Worm (Caenorhabditis elegans): ENCODE measurements around the gene memo-1.

Gene memo-1

ce11 chrV:7824138-7824537, 22.8 kb downstream of the memo-1 start:
- TF ChIP-seq ztf-23 (GFP tag; IDR thresholded peaks at IDR 0.05): no peak
- TF ChIP-seq ztf-29 (GFP tag; IDR thresholded peaks at IDR 0.05): no peak
- no peak for TF ChIP-seq ref-1 (GFP tag; conservative IDR thresholded peaks at IDR 0.05)
- TF ChIP-seq tab-1 (GFP tag; IDR thresholded peaks at IDR 0.05): no peak

ce11 chrV:7822655-7823054, 24.3 kb downstream of the memo-1 start:
- TF ChIP-seq med-1 (GFP tag; optimal IDR thresholded peaks at IDR 0.05; ENCODE audit: insufficient read depth): no peak
- TF ChIP-seq flt-1 (GFP tag; IDR thresholded peaks at IDR 0.05): no peak
- TF ChIP-seq ztf-29 (GFP tag; IDR thresholded peaks at IDR 0.05): no peak
- no peak for TF ChIP-seq cog-1 (tag; optimal IDR thresholded peaks at IDR 0.05)
- TF ChIP-seq tab-1 (GFP tag; IDR thresholded peaks at IDR 0.05): no peak
- TF ChIP-seq ztf-23 (GFP tag; IDR thresholded peaks at IDR 0.05): no peak
- no peak for TF ChIP-seq ref-1 (GFP tag; conservative IDR thresholded peaks at IDR 0.05)
- TF ChIP-seq klf-2 (GFP tag; conservative IDR thresholded peaks at IDR 0.05): no peak
- no peak for TF ChIP-seq T22C8.4 (GFP tag; IDR thresholded peaks at IDR 0.05)

- no peak for TF ChIP-seq T22C8.4 (GFP tag; IDR thresholded peaks at IDR 0.05)
- TF ChIP-seq tab-1 (GFP tag; IDR thresholded peaks at IDR 0.05): no peak
These were observed 26.7 kb downstream of the memo-1 start, which contains the start of gene lbp-4 for ce11 chrV:7820270-7820669. lbp-4 (plus strand) TSS chrV:7820578.

- TF ChIP-seq cog-1 (tag; optimal IDR thresholded peaks at IDR 0.05) (no peak), ztf-23 (GFP tag; IDR thresholded peaks at IDR 0.05) (no peak), ztf-29 (GFP tag; IDR thresholded peaks at IDR 0.05) (no peak), klf-2 (GFP tag; conservative IDR thresholded peaks at IDR 0.05) (no peak), flt-1 (GFP tag; IDR thresholded peaks at IDR 0.05) (no peak), T22C8.4 (GFP tag; IDR thresholded peaks at IDR 0.05) (no peak), tab-1 (GFP tag; IDR thresholded peaks at IDR 0.05) (no peak), ref-1 (GFP tag; conservative IDR thresholded peaks at IDR 0.05) (no peak), med-1 (GFP tag; optimal IDR thresholded peaks at IDR 0.05; ENCODE audit: insufficient read depth) (no peak)
These were observed 27.4 kb downstream of the memo-1 start for ce11 chrV:7819585-7819984.

ce11 chrV:7816486-7816885, 30.5 kb downstream of the memo-1 start:
- TF ChIP-seq klf-2 (GFP tag; conservative IDR thresholded peaks at IDR 0.05) (no peak), tab-1 (GFP tag; IDR thresholded peaks at IDR 0.05) (no peak), med-1 (GFP tag; optimal IDR thresholded peaks at IDR 0.05; ENCODE audit: insufficient read depth) (no peak), cog-1 (tag; optimal IDR thresholded peaks at IDR 0.05) (no peak), ztf-23 (GFP tag; IDR thresholded peaks at IDR 0.05) (no peak), ztf-29 (GFP tag; IDR thresholded peaks at IDR 0.05) (no peak), flt-1 (GFP tag; IDR thresholded peaks at IDR 0.05) (no peak), T22C8.4 (GFP tag; IDR thresholded peaks at IDR 0.05) (no peak), ref-1 (GFP tag; conservative IDR thresholded peaks at IDR 0.05) (no peak)

- TF ChIP-seq med-1 (GFP tag; optimal IDR thresholded peaks at IDR 0.05; ENCODE audit: insufficient read depth) (no peak), flt-1 (GFP tag; IDR thresholded peaks at IDR 0.05) (no peak), cog-1 (tag; optimal IDR thresholded peaks at IDR 0.05) (no peak), klf-2 (GFP tag; conservative IDR thresholded peaks at IDR 0.05) (no peak), ref-1 (GFP tag; conservative IDR thresholded peaks at IDR 0.05) (no peak), tab-1 (GFP tag; IDR thresholded peaks at IDR 0.05) (no peak), T22C8.4 (GFP tag; IDR thresholded peaks at IDR 0.05) (no peak), ztf-29 (GFP tag; IDR thresholded peaks at IDR 0.05) (no peak), ztf-23 (GFP tag; IDR thresholded peaks at IDR 0.05) (no peak)
These were observed 32.4 kb downstream of the memo-1 start, which contains the start of gene ZK742.6 for ce11 chrV:7814601-7815000. ZK742.6 (minus strand) TSS chrV:7814942.

ce11 chrV:7811758-7812157, 35.2 kb downstream of the memo-1 start, which contains the start of gene ZK742.4:
ZK742.4 (minus strand) TSS chrV:7811792.
- TF ChIP-seq T22C8.4 (GFP tag; IDR thresholded peaks at IDR 0.05) (no peak), ztf-23 (GFP tag; IDR thresholded peaks at IDR 0.05) (no peak), ref-1 (GFP tag; conservative IDR thresholded peaks at IDR 0.05) (no peak), tab-1 (GFP tag; IDR thresholded peaks at IDR 0.05) (no peak), klf-2 (GFP tag; conservative IDR thresholded peaks at IDR 0.05) (no peak), med-1 (GFP tag; optimal IDR thresholded peaks at IDR 0.05; ENCODE audit: insufficient read depth) (no peak), cog-1 (tag; optimal IDR thresholded peaks at IDR 0.05) (no peak), flt-1 (GFP tag; IDR thresholded peaks at IDR 0.05) (no peak), ztf-29 (GFP tag; IDR thresholded peaks at IDR 0.05) (no peak)

ce11 chrV:7810591-7810990, 36.4 kb downstream of the memo-1 start:
- TF ChIP-seq ztf-29 (GFP tag; IDR thresholded peaks at IDR 0.05) (no peak), ref-1 (GFP tag; conservative IDR thresholded peaks at IDR 0.05) (no peak), ztf-23 (GFP tag; IDR thresholded peaks at IDR 0.05) (no peak), flt-1 (GFP tag; IDR thresholded peaks at IDR 0.05) (no peak), cog-1 (tag; optimal IDR thresholded peaks at IDR 0.05) (no peak), T22C8.4 (GFP tag; IDR thresholded peaks at IDR 0.05) (no peak), med-1 (GFP tag; optimal IDR thresholded peaks at IDR 0.05; ENCODE audit: insufficient read depth) (no peak), tab-1 (GFP tag; IDR thresholded peaks at IDR 0.05) (no peak), klf-2 (GFP tag; conservative IDR thresholded peaks at IDR 0.05) (no peak)

- TF ChIP-seq T22C8.4 (GFP tag; IDR thresholded peaks at IDR 0.05) (no peak), cog-1 (tag; optimal IDR thresholded peaks at IDR 0.05) (no peak), ztf-29 (GFP tag; IDR thresholded peaks at IDR 0.05) (no peak), ref-1 (GFP tag; conservative IDR thresholded peaks at IDR 0.05) (no peak), tab-1 (GFP tag; IDR thresholded peaks at IDR 0.05) (no peak), med-1 (GFP tag; optimal IDR thresholded peaks at IDR 0.05; ENCODE audit: insufficient read depth) (no peak), flt-1 (GFP tag; IDR thresholded peaks at IDR 0.05) (no peak), klf-2 (GFP tag; conservative IDR thresholded peaks at IDR 0.05) (no peak), ztf-23 (GFP tag; IDR thresholded peaks at IDR 0.05) (no peak)
These were observed 37.4 kb downstream of the memo-1 start, which contains the start of gene ZK742.3 for ce11 chrV:7809320-7810256. ZK742.3 (minus strand) TSS chrV:7809912.

All from whole organism, midembryonic.